Fruit fly (Drosophila melanogaster): ENCODE results near the gene Acbp3.

dm6 chr3L:7157713-7158112 lies 27.0 kb downstream of the Acbp3 start, which contains the start of gene CG8620:
- TF ChIP-seq gsb-n (tag; optimal IDR thresholded peaks at IDR 0.05) = no peak
- TF ChIP-seq wor (GFP tag; IDR thresholded peaks at IDR 0.05) = no peak
- no peak for TF ChIP-seq tll (GFP tag; optimal IDR thresholded peaks at IDR 0.05)
- TF ChIP-seq exex (tag; optimal IDR thresholded peaks at IDR 0.05) = no peak
- TF ChIP-seq CG7786 (GFP tag; optimal IDR thresholded peaks at IDR 0.05) = no peak
- no peak for TF ChIP-seq Xrp1 (GFP tag; IDR thresholded peaks at IDR 0.05)
- no peak for TF ChIP-seq sqz (GFP tag; optimal IDR thresholded peaks at IDR 0.05)
- no peak for TF ChIP-seq dpn (GFP tag; optimal IDR thresholded peaks at IDR 0.05)
- no peak for TF ChIP-seq Jarid2 (GFP tag; optimal IDR thresholded peaks at IDR 0.05)
- no peak for TF ChIP-seq ab (GFP tag; optimal IDR thresholded peaks at IDR 0.05)

Measured in whole organism, embryonic.